Fruit fly (Drosophila melanogaster) whole organism, embryonic: Measurements from ENCODE around the gene CG2540.

Experiments
- Abd-B ChIP-seq: fragments of 200-800 bp; sonication (Bioruptor generic); optimal IDR thresholded peaks from 2 replicates; lab custom pipeline; 2018; ENCODE audit warnings: missing biosample characterization, mild to moderate bottlenecking, missing genetic modification characterization, moderate library complexity
- Blimp-1 ChIP-seq: fragments of 200-800 bp; sonication (Bioruptor generic); optimal IDR thresholded peaks from 3 replicates; lab custom pipeline; 2018; ENCODE audit warnings: missing biosample characterization, missing genetic modification characterization, mild to moderate bottlenecking, moderate library complexity, missing genetic modification reagents
- CG10274 ChIP-seq: fragments of 200-800 bp; sonication (Bioruptor generic); optimal IDR thresholded peaks from 3 replicates; lab custom pipeline; 2017; ENCODE audit warnings: missing biosample characterization, mild to moderate bottlenecking, missing genetic modification characterization
- CG11247 ChIP-seq: fragments of 200-800 bp; sonication (Bioruptor generic); IDR thresholded peaks from 2 replicates; pipeline ENCODE4 v1.3.6; 2022; ENCODE audit warnings: missing biosample characterization, missing genetic modification characterization
- CG12659 ChIP-seq: fragments of 200-800 bp; sonication (Bioruptor generic); optimal IDR thresholded peaks from 3 replicates; lab custom pipeline; 2017; ENCODE audit warnings: mild to moderate bottlenecking, missing biosample characterization, missing genetic modification reagents, missing genetic modification characterization
- CG13894 ChIP-seq: fragments of 200-800 bp; sonication (Bioruptor generic); optimal IDR thresholded peaks from 3 replicates; lab custom pipeline; 2018; ENCODE audit warnings: missing biosample characterization, mild to moderate bottlenecking, missing genetic modification characterization, moderate library complexity
- CG15011 ChIP-seq: fragments of 200-800 bp; sonication (Bioruptor generic); optimal IDR thresholded peaks from 3 replicates; lab custom pipeline; 2018; ENCODE audit warnings: missing biosample characterization, mild to moderate bottlenecking, missing genetic modification characterization
- CG15073 ChIP-seq: fragments of 200-800 bp; sonication (Bioruptor generic); optimal IDR thresholded peaks from 2 replicates; lab custom pipeline; 2016; ENCODE audit warnings: missing biosample characterization, missing genetic modification characterization
- CG2116 ChIP-seq: fragments of 200-800 bp; sonication (Bioruptor generic); optimal IDR thresholded peaks from 3 replicates; lab custom pipeline; 2018; ENCODE audit warnings: missing biosample characterization, mild to moderate bottlenecking, missing genetic modification characterization
- CG2120 ChIP-seq: fragments of 200-800 bp; sonication (Bioruptor generic); optimal IDR thresholded peaks from 3 replicates; lab custom pipeline; 2016; ENCODE audit warnings: missing biosample characterization, missing genetic modification characterization
- CG2202 ChIP-seq: fragments of 200-800 bp; sonication (Bioruptor generic); optimal IDR thresholded peaks from 2 replicates; lab custom pipeline; 2018; ENCODE audit warnings: missing biosample characterization, mild to moderate bottlenecking, missing genetic modification characterization
- CG31224 ChIP-seq: fragments of 200-800 bp; sonication (Bioruptor generic); IDR thresholded peaks from 2 replicates; pipeline ENCODE4 v1.3.6; 2022; ENCODE audit warnings: missing biosample characterization, missing genetic modification characterization
- CG3163 ChIP-seq: fragments of 200-800 bp; sonication (Bioruptor generic); optimal IDR thresholded peaks from 3 replicates; lab custom pipeline; 2016; ENCODE audit warnings: missing biosample characterization, missing genetic modification characterization
- CG43689 ChIP-seq: fragments of 200-800 bp; sonication (Bioruptor generic); IDR thresholded peaks from 2 replicates; pipeline ENCODE4 v1.3.6; 2022; ENCODE audit warnings: missing biosample characterization, missing genetic modification characterization
- CG7786 ChIP-seq: fragments of 200-800 bp; sonication (Bioruptor generic); optimal IDR thresholded peaks from 2 replicates; lab custom pipeline; 2016; ENCODE audit warnings: missing biosample characterization, missing genetic modification characterization
- CG7987 ChIP-seq: fragments of 200-800 bp; sonication (Bioruptor generic); optimal IDR thresholded peaks from 2 replicates; lab custom pipeline; 2018; ENCODE audit warnings: missing biosample characterization, mild to moderate bottlenecking, missing genetic modification characterization, moderate library complexity
- CG8359 ChIP-seq: fragments of 200-800 bp; sonication (Bioruptor generic); optimal IDR thresholded peaks from 2 replicates; lab custom pipeline; 2017; ENCODE audit warnings: missing biosample characterization, mild to moderate bottlenecking, missing genetic modification characterization, borderline replicate concordance
- CG8478 ChIP-seq: fragments of >200 bp; optimal IDR thresholded peaks from 2 replicates; lab custom pipeline; 2018
- CG8765 ChIP-seq: fragments of 200-800 bp; sonication (Bioruptor generic); IDR thresholded peaks from 2 replicates; pipeline ENCODE4 v1.3.6; 2022; ENCODE audit warnings: missing biosample characterization, missing genetic modification characterization
- CG8944 ChIP-seq: fragments of 200-800 bp; sonication (Bioruptor generic); optimal IDR thresholded peaks from 3 replicates; lab custom pipeline; 2016; ENCODE audit warnings: missing biosample characterization, missing genetic modification characterization
- CG9437 ChIP-seq: fragments of 200-800 bp; sonication (Bioruptor generic); optimal IDR thresholded peaks from 2 replicates; lab custom pipeline; 2018; ENCODE audit warnings: missing biosample characterization, mild to moderate bottlenecking, missing genetic modification characterization
- CG9727 ChIP-seq: fragments of 200-800 bp; sonication (Bioruptor generic); optimal IDR thresholded peaks from 3 replicates; lab custom pipeline; 2017; ENCODE audit warnings: missing biosample characterization, mild to moderate bottlenecking, missing genetic modification characterization
- Camta ChIP-seq: fragments of 200-800 bp; sonication (Bioruptor generic); optimal IDR thresholded peaks from 2 replicates; lab custom pipeline; 2016; ENCODE audit warnings: missing biosample characterization, missing genetic modification characterization
- CrebB ChIP-seq: fragments of 200-800 bp; sonication (Bioruptor generic); optimal IDR thresholded peaks from 3 replicates; lab custom pipeline; 2018; ENCODE audit warnings: missing biosample characterization, mild to moderate bottlenecking, missing genetic modification characterization
- D19B ChIP-seq: fragments of 200-800 bp; sonication (Bioruptor generic); optimal IDR thresholded peaks from 2 replicates; lab custom pipeline; 2017; ENCODE audit warnings: missing biosample characterization, mild to moderate bottlenecking, missing genetic modification characterization
- Deaf1 ChIP-seq: fragments of 200-800 bp; optimal IDR thresholded peaks from 3 replicates; lab custom pipeline; 2019; ENCODE audit warnings: missing biosample characterization, mild to moderate bottlenecking, missing genetic modification characterization, moderate library complexity
- Fer3 ChIP-seq: fragments of 200-800 bp; sonication (Bioruptor generic); optimal IDR thresholded peaks from 2 replicates; lab custom pipeline; 2018; ENCODE audit warnings: missing biosample characterization, mild to moderate bottlenecking, missing genetic modification characterization, moderate library complexity
- Jarid2 ChIP-seq: fragments of 200-800 bp; sonication (Bioruptor generic); optimal IDR thresholded peaks from 3 replicates; lab custom pipeline; 2017; ENCODE audit warnings: mild to moderate bottlenecking, missing biosample characterization, missing genetic modification reagents, missing genetic modification characterization
- MTF-1 ChIP-seq: fragments of 200-800 bp; sonication (Bioruptor generic); optimal IDR thresholded peaks from 2 replicates; lab custom pipeline; 2018; ENCODE audit warnings: missing biosample characterization, mild to moderate bottlenecking, missing genetic modification characterization, borderline replicate concordance
- Ravus ChIP-seq: fragments of 200-800 bp; sonication (Bioruptor generic); IDR thresholded peaks from 2 replicates; pipeline ENCODE4 v1.3.6; 2022; ENCODE audit warnings: missing biosample characterization, missing genetic modification characterization
- Sin3A ChIP-seq: fragments of >200 bp; optimal IDR thresholded peaks from 2 replicates; lab custom pipeline; 2018
- cas ChIP-seq: fragments of 200-800 bp; sonication (Bioruptor generic); IDR thresholded peaks from 2 replicates; pipeline ENCODE4 v1.3.6; 2022; ENCODE audit warnings: missing biosample characterization, missing genetic modification characterization
- chm ChIP-seq: fragments of 200-800 bp; sonication (Bioruptor generic); IDR thresholded peaks from 2 replicates; pipeline ENCODE4 v1.3.6; 2022; ENCODE audit warnings: missing biosample characterization, missing genetic modification characterization
- cwo ChIP-seq: fragments of 200-800 bp; sonication (Bioruptor generic); optimal IDR thresholded peaks from 3 replicates; lab custom pipeline; 2017; ENCODE audit warnings: missing biosample characterization, missing genetic modification characterization, mild to moderate bottlenecking, moderate library complexity, missing genetic modification reagents
- dan ChIP-seq: fragments of 200-800 bp; sonication (Bioruptor generic); IDR thresholded peaks from 2 replicates; pipeline ENCODE4 v1.3.6; 2022; ENCODE audit warnings: missing biosample characterization, missing genetic modification characterization
- dpn ChIP-seq, 2 experiments: fragments of 200-800 bp; sonication (Bioruptor generic); optimal IDR thresholded peaks; 3 replicates each; lab custom pipeline; 2016; ENCODE audit warnings: missing biosample characterization in 2 of 2, missing genetic modification characterization in 2 of 2
- grn ChIP-seq: fragments of 200-800 bp; sonication (Bioruptor generic); optimal IDR thresholded peaks from 3 replicates; lab custom pipeline; 2017; ENCODE audit warnings: missing biosample characterization, missing genetic modification characterization
- ken ChIP-seq: fragments of 200-800 bp; sonication (Bioruptor generic); IDR thresholded peaks from 3 replicates; pipeline ENCODE4 v1.3.6; 2022; ENCODE audit warnings: missing biosample characterization, missing genetic modification characterization
- lbe ChIP-seq: fragments of 200-800 bp; sonication (Bioruptor generic); optimal IDR thresholded peaks from 2 replicates; lab custom pipeline; 2016; ENCODE audit warnings: missing biosample characterization, mild to moderate bottlenecking, missing genetic modification characterization
- nom ChIP-seq: fragments of 200-800 bp; sonication (Bioruptor generic); optimal IDR thresholded peaks from 2 replicates; lab custom pipeline; 2017; ENCODE audit warnings: missing biosample characterization, missing genetic modification characterization, mild to moderate bottlenecking, moderate library complexity, missing genetic modification reagents
- pfk ChIP-seq: fragments of 200-800 bp; sonication (Bioruptor generic); optimal IDR thresholded peaks from 2 replicates; lab custom pipeline; 2018; ENCODE audit warnings: missing biosample characterization, mild to moderate bottlenecking, missing genetic modification characterization, moderate library complexity
- prd ChIP-seq, 3 experiments: fragments of >200 bp in 2 of 3; fragments of 200-800 bp in 1 of 3; sonication (Bioruptor generic) in 1 of 3; optimal IDR thresholded peaks in 2 of 3; IDR thresholded peaks in 1 of 3; 2 replicates in 2 of 3; 3 replicates in 1 of 3; pipeline versions ENCODE4 v1.3.6 to Lab custom; 2017 to 2022; ENCODE audit warnings: missing biosample characterization in 1 of 3, missing genetic modification characterization in 1 of 3
- sd ChIP-seq: fragments of 200-800 bp; sonication (Bioruptor generic); optimal IDR thresholded peaks from 3 replicates; lab custom pipeline; 2018; ENCODE audit warnings: missing biosample characterization, mild to moderate bottlenecking, missing genetic modification characterization, moderate library complexity
- sqz ChIP-seq: fragments of 200-800 bp; sonication (Bioruptor generic); optimal IDR thresholded peaks from 3 replicates; lab custom pipeline; 2018; ENCODE audit warnings: missing biosample characterization, mild to moderate bottlenecking, missing genetic modification characterization
- sr ChIP-seq: fragments of 200-800 bp; sonication (Bioruptor generic); IDR thresholded peaks from 3 replicates; pipeline ENCODE4 v1.3.6; 2022; ENCODE audit warnings: missing biosample characterization, missing genetic modification characterization
- stwl ChIP-seq: fragments of 200-800 bp; sonication (Bioruptor generic); optimal IDR thresholded peaks from 3 replicates; lab custom pipeline; 2018; ENCODE audit warnings: missing biosample characterization, mild to moderate bottlenecking, missing genetic modification characterization, moderate library complexity
- toy ChIP-seq: fragments of 200-800 bp; sonication (Bioruptor generic); IDR thresholded peaks from 2 replicates; pipeline ENCODE4 v1.3.6; 2022; ENCODE audit warnings: missing biosample characterization, missing genetic modification characterization
- trem ChIP-seq: fragments of 200-800 bp; optimal IDR thresholded peaks from 3 replicates; lab custom pipeline; 2019; ENCODE audit warnings: missing biosample characterization, mild to moderate bottlenecking, missing genetic modification characterization, moderate library complexity
- unc-4 ChIP-seq: fragments of 200-800 bp; sonication (Bioruptor generic); IDR thresholded peaks from 2 replicates; pipeline ENCODE4 v1.3.6; 2022; ENCODE audit warnings: missing biosample characterization, missing genetic modification characterization; ENCODE audit not compliant: partially characterized antibody
- z ChIP-seq: fragments of 200-800 bp; sonication (Bioruptor generic); IDR thresholded peaks from 3 replicates; pipeline ENCODE4 v1.3.6; 2022; ENCODE audit warnings: missing biosample characterization, missing genetic modification characterization

Gene CG2540

DNA sequence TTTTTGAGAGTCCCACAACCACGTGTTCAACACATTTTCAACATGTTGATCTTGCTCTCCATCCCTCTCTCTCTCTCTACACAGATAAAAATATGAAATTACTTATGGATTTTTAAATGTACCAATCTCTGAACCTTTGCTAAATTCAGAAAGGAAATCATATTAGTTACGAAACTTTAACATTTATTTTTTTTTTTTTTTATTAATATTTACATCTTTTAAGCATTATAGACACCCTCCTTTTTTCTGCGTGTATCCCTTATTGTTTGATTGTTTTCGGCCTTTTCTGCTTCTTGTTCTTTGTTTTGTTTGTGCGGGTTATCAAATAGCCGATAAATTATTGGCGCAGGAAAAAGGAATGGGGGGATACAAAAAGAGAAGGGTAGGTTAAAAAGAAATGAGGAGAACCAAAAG is 36.8 kb downstream of the CG2540 start (continued):
- TF ChIP-seq CG9437 (GFP tag; lab: Kevin White, UChicago) (peak; percentile 90), Ravus (GFP tag; lab: Robert Waterston, UW) (peak; percentile 87), Jarid2 (GFP tag; lab: Kevin White, UChicago) (peak; percentile 76), grn (GFP tag; lab: Kevin White, UChicago) (peak; percentile 37), sd (tag; lab: Kevin White, UChicago) (peak; percentile 85), dan (GFP tag; lab: Robert Waterston, UW) (peak; percentile 79; the same call in 1 of the 2 replicates), CG11247 (peak; percentile 95), D19B (GFP tag; lab: Kevin White, UChicago) (peak; percentile 81), CG2116 (GFP tag; lab: Kevin White, UChicago) (peak; percentile 77), chm (GFP tag; lab: Robert Waterston, UW) (peak; percentile 94), CG15073 (GFP tag; lab: Kevin White, UChicago) (peak; percentile 53), nom (GFP tag; lab: Kevin White, UChicago) (peak; percentile 73), cas (GFP tag; lab: Robert Waterston, UW) (peak; percentile 93), z (GFP tag; lab: Robert Waterston, UW) (peak; percentile 68; the same call in 1 of the 3 replicates), cwo (GFP tag; lab: Kevin White, UChicago) (peak; percentile 95), trem (tag; lab: Kevin White, UChicago) (peak; percentile 96), Deaf1 (tag; lab: Kevin White, UChicago) (peak; percentile 85), CG13894 (peak; percentile 96), CG12659 (GFP tag; lab: Kevin White, UChicago) (peak; percentile 96), dpn (GFP tag; optimal IDR thresholded peaks at IDR 0.05; lab: Kevin White, UChicago) (peak; percentile 85 to 95), CrebB (peak; percentile 92), stwl (tag; lab: Kevin White, UChicago) (peak; percentile 86), sr (GFP tag; lab: Robert Waterston, UW) (no peak), CG43689 (GFP tag; lab: Robert Waterston, UW) (peak; percentile 81), MTF-1 (GFP tag; lab: Kevin White, UChicago) (peak; percentile 92), CG8765 (GFP tag; lab: Robert Waterston, UW) (peak; percentile 96), Abd-B (GFP tag; lab: Kevin White, UChicago) (peak; percentile 95), unc-4 (GFP tag; lab: Robert Waterston, UW) (no peak), CG7987 (GFP tag; lab: Kevin White, UChicago) (peak; percentile 86), toy (GFP tag; lab: Robert Waterston, UW) (peak; percentile 92), prd (optimal IDR thresholded peaks at IDR 0.05; lab: Kevin White, UChicago) (no peak), prd (GFP tag; IDR thresholded peaks at IDR 0.05; lab: Robert Waterston, UW) (peak; percentile 97), Blimp-1 (peak; percentile 97), lbe (GFP tag; lab: Kevin White, UChicago) (peak; percentile 92), CG2202 (tag; lab: Kevin White, UChicago) (peak; percentile 96), CG10274 (GFP tag; lab: Kevin White, UChicago) (peak; percentile 75), CG31224 (GFP tag; lab: Robert Waterston, UW) (peak; percentile 92), Fer3 (peak; percentile 97), CG8359 (peak; percentile 80), CG3163 (GFP tag; lab: Kevin White, UChicago) (peak; percentile 56), sqz (GFP tag; lab: Kevin White, UChicago) (peak; percentile 96), CG9727 (peak; percentile 97), CG2120 (GFP tag; lab: Kevin White, UChicago) (peak; percentile 94), CG7786 (GFP tag; lab: Kevin White, UChicago) (peak; percentile 84), CG8944 (GFP tag; lab: Kevin White, UChicago) (peak; percentile 56), CG8478 (no peak), CG15011 (peak; percentile 81), Camta (GFP tag; lab: Kevin White, UChicago) (peak; percentile 86), pfk (GFP tag; lab: Kevin White, UChicago) (peak; percentile 37), ken (GFP tag; lab: Robert Waterston, UW) (peak; percentile 91), Sin3A (lab: Kevin White, UChicago) (no peak)
